Fruit fly (Drosophila melanogaster) whole organism, prepupa: ENCODE measurements around the gene CG14210.

Experiments used
- CG11762 ChIP-seq: fragments of 200-800 bp; sonication (Bioruptor generic); optimal IDR thresholded peaks from 3 replicates; lab custom pipeline; 2016; ENCODE audit warnings: missing biosample characterization, missing genetic modification characterization; ENCODE audit not compliant: insufficient read depth
- CG6854 ChIP-seq: fragments of 200-800 bp; sonication (Bioruptor generic); optimal IDR thresholded peaks from 2 replicates; lab custom pipeline; 2017; ENCODE audit warnings: missing biosample characterization, mild to moderate bottlenecking, missing genetic modification characterization
- Ets21C ChIP-seq: fragments of 200-800 bp; sonication (Bioruptor generic); optimal IDR thresholded peaks from 3 replicates; lab custom pipeline; 2016; ENCODE audit warnings: missing biosample characterization, missing genetic modification characterization
- Hr39 ChIP-seq: fragments of 200-800 bp; sonication (Bioruptor generic); optimal IDR thresholded peaks from 2 replicates; lab custom pipeline; 2016; ENCODE audit warnings: missing biosample characterization, missing genetic modification characterization
- dac ChIP-seq: fragments of 200-800 bp; sonication (Bioruptor generic); optimal IDR thresholded peaks from 2 replicates; lab custom pipeline; 2017; ENCODE audit warnings: missing biosample characterization, mild to moderate bottlenecking, missing genetic modification characterization
- pdm3 ChIP-seq: fragments of 200-800 bp; sonication (Bioruptor generic); optimal IDR thresholded peaks from 3 replicates; lab custom pipeline; 2016; ENCODE audit warnings: missing biosample characterization, missing genetic modification characterization

DNA sequence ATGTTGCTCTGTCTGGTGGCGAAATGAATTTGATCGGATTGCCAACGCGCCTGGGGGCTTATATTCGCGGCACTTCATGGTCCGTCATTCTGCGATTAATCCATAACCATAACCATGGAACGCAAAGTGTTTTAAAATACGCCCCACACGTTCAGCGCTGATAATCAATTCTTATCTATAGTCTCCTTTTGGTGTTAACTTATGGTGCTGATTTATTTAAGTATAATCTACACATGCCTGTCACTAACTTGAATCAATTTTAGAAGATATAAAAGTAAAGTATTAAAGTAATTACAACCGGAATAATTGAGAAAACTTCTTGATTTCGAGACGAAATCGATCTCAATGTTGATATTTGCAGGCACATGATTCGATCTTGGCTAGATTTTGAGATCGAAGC lies 25.9 kb upstream of the CG14210 start, which contains the start of gene CG14219:
- TF ChIP-seq CG11762 (GFP tag; lab: Kevin White, UChicago), result no peak
- no peak for TF ChIP-seq Hr39 (GFP tag; lab: Kevin White, UChicago)
- TF ChIP-seq Ets21C (GFP tag; lab: Kevin White, UChicago), result no peak
- TF ChIP-seq pdm3, result no peak
- no peak for TF ChIP-seq CG6854
- TF ChIP-seq dac (GFP tag; lab: Kevin White, UChicago), result no peak
